Worm (Caenorhabditis elegans): ENCODE data around the gene ZK593.3.

The ZK593.3 gene

ce11 chrIV:10915388-10915787 is at the start of gene ZK593.3:
TSS of gene ZK593.3 (plus strand) at chrIV:10915688.
- no peak for TF ChIP-seq unc-62 (GFP tag; optimal IDR thresholded peaks at IDR 0.05)

ce11 chrIV:10867370-10868146 is 47.9 kb upstream of the ZK593.3 start:
- TF ChIP-seq unc-62 (GFP tag; optimal IDR thresholded peaks at IDR 0.05) = no peak

ce11 chrIV:10868629-10869251 is 46.7 kb upstream of the ZK593.3 start, which contains the start of gene F13E9.11:
TSS of gene F13E9.11 (minus strand) at chrIV:10869135.
- TF ChIP-seq unc-62 (GFP tag; optimal IDR thresholded peaks at IDR 0.05) = no peak

ce11 chrIV:10869642-10870041 is 45.8 kb upstream of the ZK593.3 start:
- TF ChIP-seq unc-62 (GFP tag; optimal IDR thresholded peaks at IDR 0.05) = no peak

ce11 chrIV:10870158-10870557 is 45.3 kb upstream of the ZK593.3 start:
- TF ChIP-seq unc-62 (GFP tag; optimal IDR thresholded peaks at IDR 0.05) = no peak

- no peak for TF ChIP-seq unc-62 (GFP tag; optimal IDR thresholded peaks at IDR 0.05)
These were observed 41.0 kb upstream of the ZK593.3 start, which contains the start of gene F13E9.12 for ce11 chrIV:10874527-10874926. TSS of gene F13E9.12 (minus strand) at chrIV:10874627.

ce11 chrIV:10876844-10877243 is 38.6 kb upstream of the ZK593.3 start, which contains the start of gene fipr-14:
TSS of gene fipr-14 (plus strand) at chrIV:10877144.
- no peak for TF ChIP-seq unc-62 (GFP tag; optimal IDR thresholded peaks at IDR 0.05)

- TF ChIP-seq unc-62 (GFP tag; optimal IDR thresholded peaks at IDR 0.05) = no peak
These were observed 35.9 kb upstream of the ZK593.3 start, which contains the start of gene sdz-13 for ce11 chrIV:10879542-10879941. TSS of gene sdz-13 (minus strand) at chrIV:10879642.

- TF ChIP-seq unc-62 (GFP tag; optimal IDR thresholded peaks at IDR 0.05) = no peak
These were observed 35.2 kb upstream of the ZK593.3 start, which contains the start of gene fipr-15 for ce11 chrIV:10880264-10880663. TSS of gene fipr-15 (plus strand) at chrIV:10880564.

- TF ChIP-seq unc-62 (GFP tag; optimal IDR thresholded peaks at IDR 0.05) = no peak
These were observed 34.3 kb upstream of the ZK593.3 start, which contains the start of gene F13E9.13 for ce11 chrIV:10881230-10881629. TSS of gene F13E9.13 (plus strand) at chrIV:10881546.

- no peak for TF ChIP-seq unc-62 (GFP tag; optimal IDR thresholded peaks at IDR 0.05)
These were observed 31.2 kb upstream of the ZK593.3 start, which contains the start of gene F13E9.5 for ce11 chrIV:10884263-10884662. TSS of gene F13E9.5 (minus strand) at chrIV:10884363.

ce11 chrIV:10885915-10886314 is 29.6 kb upstream of the ZK593.3 start, which contains the start of gene srlf-11:
TSS of gene srlf-11 (minus strand) at chrIV:10886015.
- TF ChIP-seq unc-62 (GFP tag; optimal IDR thresholded peaks at IDR 0.05) = no peak

- TF ChIP-seq unc-62 (GFP tag; optimal IDR thresholded peaks at IDR 0.05) = no peak
These were observed 28.2 kb upstream of the ZK593.3 start, which contains the start of gene F13E9.16 for ce11 chrIV:10887285-10887684. TSS of gene F13E9.16 (minus strand) at chrIV:10887385.

- no peak for TF ChIP-seq unc-62 (GFP tag; optimal IDR thresholded peaks at IDR 0.05)
These were observed 25.5 kb upstream of the ZK593.3 start, which contains the start of gene F13E9.15 for ce11 chrIV:10889820-10890462. TSS of gene F13E9.15 (minus strand) at chrIV:10889870.

ce11 chrIV:10891993-10892392 is 23.5 kb upstream of the ZK593.3 start, which contains the start of gene srlf-12:
TSS of gene srlf-12 (minus strand) at chrIV:10892093.
- TF ChIP-seq unc-62 (GFP tag; optimal IDR thresholded peaks at IDR 0.05) = no peak

- TF ChIP-seq unc-62 (GFP tag; optimal IDR thresholded peaks at IDR 0.05) = no peak
These were observed 21.2 kb upstream of the ZK593.3 start, which contains the start of gene srlf-14 for ce11 chrIV:10894255-10894654. TSS of gene srlf-14 (minus strand) at chrIV:10894355.
